Worm (Caenorhabditis elegans): ENCODE measurements around the gene ceh-49.
"Not testable (repeated sequence)": the region's sequence is repeated elsewhere in the genome, so short reads cannot be mapped to it uniquely, and the experiment has no call there.

ceh-49 gene

DNA sequence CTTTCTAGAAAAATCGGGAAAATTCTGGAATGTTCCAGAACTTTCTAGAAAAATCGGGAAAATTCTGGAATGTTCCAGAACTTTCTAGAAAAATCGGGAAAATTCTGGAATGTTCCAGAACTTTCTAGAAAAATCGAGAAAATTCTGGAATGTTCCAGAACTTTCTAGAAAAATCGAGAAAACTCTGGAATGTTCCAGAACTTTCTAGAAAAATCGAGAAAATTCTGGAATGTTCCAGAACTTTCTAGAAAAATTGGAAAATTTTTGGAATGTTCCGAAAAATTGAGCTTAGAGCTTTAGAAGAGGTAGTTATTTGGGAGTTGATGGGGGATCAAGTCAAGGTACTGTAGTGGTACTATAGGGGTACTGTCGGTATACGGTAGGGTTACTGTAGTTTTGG, 31.0 kb downstream of the ceh-49 start:
- 0 out of 2 replicates have a peak, but pooled peaks have one; percentile 32 for TF ChIP-seq dox-1 (GFP tag; IDR thresholded peaks at IDR 0.05)
- peak; percentile 30; the same call in 1 of the 2 replicates for TF ChIP-seq madf-6 (GFP tag; IDR thresholded peaks at IDR 0.05)
- TF ChIP-seq hsf-1 (GFP tag; IDR thresholded peaks at IDR 0.05) = peak; percentile 97

DNA sequence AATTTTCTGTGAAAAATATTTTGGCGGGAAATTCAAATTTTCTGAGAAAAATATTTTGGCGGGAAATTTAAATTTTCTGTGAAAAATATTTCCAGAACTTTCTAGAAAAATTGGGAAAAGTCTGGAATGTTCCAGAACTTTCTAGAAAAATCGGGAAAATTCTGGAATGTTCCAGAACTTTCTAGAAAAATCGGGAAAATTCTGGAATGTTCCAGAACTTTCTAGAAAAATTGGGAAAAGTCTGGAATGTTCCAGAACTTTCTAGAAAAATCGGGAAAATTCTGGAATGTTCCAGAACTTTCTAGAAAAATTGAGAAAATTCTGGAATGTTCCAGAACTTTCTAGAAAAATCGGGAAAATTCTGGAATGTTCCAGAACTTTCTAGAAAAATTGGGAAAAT, 47.8 kb downstream of the ceh-49 start:
- TF ChIP-seq hsf-1 (GFP tag; IDR thresholded peaks at IDR 0.05) (peak; percentile 99), D2030.7 (GFP tag; IDR thresholded peaks at IDR 0.05) (0 out of 2 replicates have a peak, but pooled peaks have one; percentile 10), egrh-3 (GFP tag; IDR thresholded peaks at IDR 0.05) (peak; percentile 65), dox-1 (GFP tag; IDR thresholded peaks at IDR 0.05) (peak; percentile 66)

DNA sequence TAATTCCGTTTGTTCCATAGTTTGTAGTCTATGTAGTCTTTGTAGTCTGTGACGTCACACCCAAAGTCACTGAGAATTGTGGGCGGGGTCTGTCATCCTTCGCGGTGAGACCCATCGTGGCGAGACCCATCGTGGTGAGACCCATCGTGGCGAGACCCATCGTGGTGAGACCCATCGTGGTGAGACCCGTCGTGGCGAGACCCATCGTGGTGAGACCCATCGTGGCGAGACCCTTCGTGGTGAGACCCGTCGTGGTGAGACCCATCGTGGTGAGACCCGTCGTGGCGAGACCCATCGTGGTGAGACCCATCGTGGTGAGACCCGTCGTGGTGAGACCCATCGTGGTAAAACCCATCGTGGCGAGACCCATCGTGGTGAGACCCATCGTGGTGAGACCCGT, 48.5 kb downstream of the ceh-49 start:
- TF ChIP-seq F33H1.4 (GFP tag; IDR thresholded peaks at IDR 0.05) = peak; percentile 73
- TF ChIP-seq egrh-3 (GFP tag; IDR thresholded peaks at IDR 0.05) = peak; percentile 87; the same call in 1 of the 2 replicates
- peak; percentile 21; the same call in 1 of the 2 replicates for TF ChIP-seq D2030.7 (GFP tag; IDR thresholded peaks at IDR 0.05)
- peak; percentile 41 for TF ChIP-seq madf-8 (GFP tag; conservative IDR thresholded peaks at IDR 0.05)

DNA sequence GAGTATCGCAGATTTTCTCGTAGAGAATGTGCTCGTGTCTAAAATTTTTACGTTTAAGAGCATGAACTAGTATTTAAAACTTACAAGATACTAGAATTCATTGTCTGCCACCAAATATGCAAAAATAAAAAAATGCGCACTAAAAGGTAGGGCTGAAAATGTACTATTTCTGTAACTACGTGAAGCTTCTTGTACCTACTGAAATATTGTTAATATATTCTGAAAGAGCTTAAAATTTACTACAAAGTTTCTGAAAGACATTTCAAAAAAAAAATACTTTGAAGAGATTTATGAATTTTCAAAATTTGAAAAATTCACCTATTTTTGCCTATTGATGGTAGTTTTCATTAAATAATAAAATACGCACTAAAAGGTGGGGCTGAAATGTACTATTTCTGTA, 50.0 kb downstream of the ceh-49 start, which contains the start of gene fbxa-214:
Gene fbxa-214 (minus strand): TSS at position 101 of the 400 bp plus-strand sequence.
- TF ChIP-seq F57C9.4 (tag; optimal IDR thresholded peaks at IDR 0.05); nfyb-1 (GFP tag; IDR thresholded peaks at IDR 0.05); K12H6.12 (tag; optimal IDR thresholded peaks at IDR 0.05): not testable (repeated sequence)
